Fruit fly (Drosophila melanogaster) whole organism, prepupa: ENCODE results near the gene Set8.

Source experiments
- CG3032 ChIP-seq: fragments of 200-800 bp; optimal IDR thresholded peaks from 2 replicates; lab custom pipeline; 2019; ENCODE audit warnings: missing biosample characterization, mild to moderate bottlenecking, missing genetic modification characterization, moderate library complexity
- CG32006 ChIP-seq: fragments of 200-800 bp; sonication (Bioruptor generic); optimal IDR thresholded peaks from 3 replicates; lab custom pipeline; 2017; ENCODE audit warnings: missing biosample characterization, mild to moderate bottlenecking, missing genetic modification characterization
- CG6792 ChIP-seq: fragments of 200-800 bp; sonication (Bioruptor generic); optimal IDR thresholded peaks from 3 replicates; lab custom pipeline; 2016; ENCODE audit warnings: missing biosample characterization, missing genetic modification characterization
- Gug ChIP-seq: fragments of 200-800 bp; sonication (Bioruptor generic); IDR thresholded peaks from 2 replicates; pipeline ENCODE4 v1.3.6; 2022; ENCODE audit warnings: missing biosample characterization, missing genetic modification characterization
- Lpt ChIP-seq: fragments of 200-800 bp; sonication (Bioruptor generic); optimal IDR thresholded peaks from 3 replicates; lab custom pipeline; 2016; ENCODE audit warnings: missing biosample characterization, missing genetic modification characterization
- Met ChIP-seq: fragments of 200-800 bp; sonication (Bioruptor generic); optimal IDR thresholded peaks from 3 replicates; lab custom pipeline; 2016; ENCODE audit warnings: missing biosample characterization, missing genetic modification characterization
- Sox14 ChIP-seq: fragments of 200-800 bp; sonication (Bioruptor generic); optimal IDR thresholded peaks from 3 replicates; lab custom pipeline; 2016; ENCODE audit warnings: missing biosample characterization, missing genetic modification characterization
- achi ChIP-seq: fragments of 200-800 bp; sonication (Bioruptor generic); optimal IDR thresholded peaks from 3 replicates; lab custom pipeline; 2016; ENCODE audit warnings: missing biosample characterization, missing genetic modification characterization
- dsx ChIP-seq: fragments of 200-800 bp; optimal IDR thresholded peaks from 3 replicates; lab custom pipeline; 2019; ENCODE audit warnings: missing biosample characterization, mild to moderate bottlenecking, missing genetic modification characterization, moderate library complexity; ENCODE audit not compliant: poor library complexity, severe bottlenecking
- salr ChIP-seq, 2 experiments: fragments of 200-800 bp; sonication (Bioruptor generic); optimal IDR thresholded peaks; 3 replicates each; lab custom pipeline; 2016 to 2018; ENCODE audit warnings: missing biosample characterization in 2 of 2, missing genetic modification characterization in 2 of 2, mild to moderate bottlenecking in 1 of 2

DNA sequence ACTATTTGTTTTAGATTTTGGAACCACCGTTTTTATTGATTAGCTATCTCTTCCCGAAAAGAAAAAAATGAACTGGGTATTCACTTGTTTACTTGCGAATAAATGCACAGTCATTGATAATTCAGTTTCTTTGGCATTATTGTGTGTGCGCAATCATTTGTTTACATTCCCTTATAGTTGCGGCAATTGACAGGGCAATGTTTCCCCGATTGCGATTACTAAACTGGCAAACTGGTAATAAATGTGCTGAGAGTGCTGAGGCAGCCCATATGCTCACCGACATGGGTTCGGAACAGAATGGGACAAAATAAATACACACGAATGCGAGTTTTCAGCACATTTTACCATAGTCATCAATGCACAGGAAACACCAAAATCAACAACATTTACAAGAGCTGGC lies 50.1 kb downstream of the Set8 start:
- TF ChIP-seq CG3032 (tag; lab: Kevin White, UChicago): no peak
- TF ChIP-seq achi (GFP tag; lab: Kevin White, UChicago): no peak
- TF ChIP-seq Gug: no peak
- no peak for TF ChIP-seq salr (GFP tag; optimal IDR thresholded peaks at IDR 0.05; lab: Kevin White, UChicago)
- TF ChIP-seq Sox14 (GFP tag; lab: Kevin White, UChicago): no peak
- no peak for TF ChIP-seq CG6792 (GFP tag; lab: Kevin White, UChicago)
- TF ChIP-seq dsx (GFP tag; lab: Kevin White, UChicago): no peak
- no peak for TF ChIP-seq Lpt
- no peak for TF ChIP-seq Met
- no peak for TF ChIP-seq CG32006 (GFP tag; lab: Kevin White, UChicago)
